Worm (Caenorhabditis elegans) whole organism, L4 larva: ENCODE data around the gene bpl-1.

Source experiments
- R02D3.7 ChIP-seq: fragments of 150-350 bp; sonication (generic microtip); optimal IDR thresholded peaks from 3 replicates; lab custom pipeline; 2014; ENCODE audit warnings: missing biosample characterization, missing genetic modification characterization
- aly-2 ChIP-seq: sonication (generic microtip); optimal IDR thresholded peaks from 2 replicates; lab custom pipeline; 2018; ENCODE audit warnings: missing biosample characterization, missing genetic modification characterization
- ama-1 ChIP-seq: fragments of 150-350 bp; optimal IDR thresholded peaks from 2 replicates; lab custom pipeline; 2014; ENCODE audit warnings: inconsistent platforms, mixed read lengths
- ces-1 ChIP-seq: fragments of 150-350 bp; sonication (generic microtip); optimal IDR thresholded peaks from 4 replicates; lab custom pipeline; 2014; ENCODE audit warnings: missing biosample characterization, missing genetic modification reagents, missing genetic modification characterization
- cey-2 ChIP-seq: sonication (generic microtip); optimal IDR thresholded peaks from 3 replicates; lab custom pipeline; 2017; ENCODE audit warnings: missing genetic modification characterization, mild to moderate bottlenecking, missing compliant biosample characterization, antibody characterized with exemption, borderline replicate concordance; ENCODE audit not compliant: insufficient read depth
- dve-1 ChIP-seq: sonication (generic microtip); optimal IDR thresholded peaks from 2 replicates; lab custom pipeline; 2017; ENCODE audit warnings: antibody characterized with exemption, mild to moderate bottlenecking, missing genetic modification characterization, missing compliant biosample characterization; ENCODE audit not compliant: insufficient read depth
- fkh-10 ChIP-seq: fragments of 150-350 bp; optimal IDR thresholded peaks from 2 replicates; lab custom pipeline; 2014; ENCODE audit warnings: missing biosample characterization, missing genetic modification reagents, missing genetic modification characterization
- lin-39 ChIP-seq: fragments of 150-350 bp; optimal IDR thresholded peaks from 2 replicates; lab custom pipeline; 2014; ENCODE audit warnings: missing biosample characterization, missing genetic modification reagents, missing genetic modification characterization
- nhr-11 ChIP-seq: fragments of 150-350 bp; optimal IDR thresholded peaks from 2 replicates; lab custom pipeline; 2014; ENCODE audit warnings: missing biosample characterization, missing genetic modification characterization
- nhr-237 ChIP-seq: sonication (generic microtip); optimal IDR thresholded peaks from 2 replicates; lab custom pipeline; 2017; ENCODE audit warnings: missing biosample characterization, missing genetic modification characterization
- unc-39 ChIP-seq: sonication (generic microtip); optimal IDR thresholded peaks from 2 replicates; lab custom pipeline; 2017; ENCODE audit warnings: missing biosample characterization, missing genetic modification characterization
- unc-62 ChIP-seq, 3 experiments: fragments of 150-350 bp in 1 of 3; sonication (generic microtip); optimal IDR thresholded peaks in 2 of 3; peaks in 1 of 3; 1 replicate in 1 of 3; 2 replicates in 2 of 3; lab custom pipeline; 2014 to 2017; ENCODE audit warnings: missing biosample characterization in 3 of 3, missing genetic modification characterization in 3 of 3, missing genetic modification reagents in 3 of 3, missing genotype in 1 of 3

ce11 chrII:6259867-6260266 is 14.1 kb upstream of the bpl-1 start, which contains the start of gene F13H8.11:
- TF ChIP-seq unc-39 (tag; lab: Kevin White, UChicago) (no peak), aly-2 (tag; lab: Kevin White, UChicago) (no peak), nhr-237 (tag; lab: Kevin White, UChicago) (no peak), nhr-11 (tag; lab: Kevin White, UChicago) (no peak), ama-1 (lab: Kevin White, UChicago) (no peak), ces-1 (GFP tag; lab: Kevin White, UChicago) (no peak), dve-1 (tag; lab: Kevin White, UChicago) (no peak), cey-2 (no peak), unc-62 (GFP tag; optimal IDR thresholded peaks at IDR 0.05 in 1 of 2; lab: Kevin White, UChicago) (no peak), unc-62 (tag; optimal IDR thresholded peaks at IDR 0.05; lab: Kevin White, UChicago) (no peak), R02D3.7 (tag; lab: Kevin White, UChicago) (no peak), lin-39 (tag; lab: Kevin White, UChicago) (no peak), fkh-10 (GFP tag; lab: Kevin White, UChicago) (no peak)
